Worm (Caenorhabditis elegans): ENCODE results near the gene R13H4.6.

ce11 chrV:11858299-11858698 lies 4.6 kb upstream of the R13H4.6 start:
- no peak for TF ChIP-seq ztf-23 (GFP tag; IDR thresholded peaks at IDR 0.05)
- no peak for TF ChIP-seq klf-2 (GFP tag; conservative IDR thresholded peaks at IDR 0.05)
- TF ChIP-seq med-1 (GFP tag; optimal IDR thresholded peaks at IDR 0.05; ENCODE audit: insufficient read depth): no peak
- no peak for TF ChIP-seq tab-1 (GFP tag; IDR thresholded peaks at IDR 0.05)
- no peak for TF ChIP-seq ztf-29 (GFP tag; IDR thresholded peaks at IDR 0.05)
- TF ChIP-seq flt-1 (GFP tag; IDR thresholded peaks at IDR 0.05): no peak
